Worm (Caenorhabditis elegans) whole organism, mixed stage, embryonic: Measurements from ENCODE around the gene math-49.

Source experiments
- ceh-39 ChIP-seq: fragments of 150-350 bp; optimal IDR thresholded peaks from 2 replicates; lab custom pipeline; 2014; ENCODE audit warnings: missing biosample characterization, missing genetic modification characterization
- drap-1 ChIP-seq: fragments of 200-800 bp; sonication (Bioruptor generic); optimal IDR thresholded peaks from 3 replicates; lab custom pipeline; 2018; ENCODE audit warnings: mild to moderate bottlenecking, missing genetic modification characterization, missing compliant biosample characterization
- ham-2 ChIP-seq: fragments of 200-800 bp; sonication (Bioruptor generic); optimal IDR thresholded peaks from 2 replicates; lab custom pipeline; 2018; ENCODE audit warnings: mild to moderate bottlenecking, missing genetic modification characterization, missing compliant biosample characterization
- lin-13 ChIP-seq: fragments of 150-350 bp; optimal IDR thresholded peaks from 2 replicates; lab custom pipeline; 2014; ENCODE audit warnings: missing biosample characterization, missing genetic modification characterization
- nhr-12 ChIP-seq: fragments of 150-350 bp; optimal IDR thresholded peaks from 2 replicates; lab custom pipeline; 2014; ENCODE audit warnings: missing biosample characterization, missing genetic modification characterization
- nhr-76 ChIP-seq: sonication (generic microtip); optimal IDR thresholded peaks from 2 replicates; lab custom pipeline; 2017; ENCODE audit warnings: missing biosample characterization, missing genetic modification characterization
- sptf-1 ChIP-seq: sonication (generic microtip); optimal IDR thresholded peaks from 2 replicates; lab custom pipeline; 2017; ENCODE audit warnings: mild to moderate bottlenecking, missing genetic modification characterization, moderate library complexity, missing compliant biosample characterization
- unc-120 ChIP-seq: sonication (generic microtip); optimal IDR thresholded peaks from 2 replicates; lab custom pipeline; 2017; ENCODE audit warnings: missing genetic modification characterization, missing compliant biosample characterization; ENCODE audit not compliant: poor library complexity, severe bottlenecking

DNA sequence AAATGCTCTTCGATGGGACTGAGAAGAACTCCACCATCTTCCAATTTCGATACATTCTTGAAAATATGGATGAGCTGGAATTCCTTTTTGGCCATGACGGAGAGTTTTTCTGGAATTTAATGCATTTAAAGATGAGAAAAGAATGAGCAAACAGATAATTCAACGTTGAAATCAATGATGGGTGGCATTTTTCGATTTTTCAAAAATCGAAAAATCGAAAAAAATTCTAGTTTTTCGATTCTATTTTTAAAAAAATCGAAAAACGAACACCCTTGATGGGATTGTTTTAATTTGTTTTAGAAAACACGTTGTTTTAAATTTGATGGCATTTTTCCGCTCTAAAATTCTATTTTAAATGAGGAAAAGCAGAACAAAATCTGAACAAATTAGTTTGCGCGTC lies 42.7 kb downstream of the math-49 start, which contains the start of gene math-31:
- no peak for TF ChIP-seq nhr-12
- TF ChIP-seq drap-1 (GFP tag; lab: Kevin White, UChicago): no peak
- no peak for TF ChIP-seq sptf-1 (tag; lab: Kevin White, UChicago)
- no peak for TF ChIP-seq unc-120 (tag; lab: Kevin White, UChicago)
- TF ChIP-seq ceh-39: no peak
- no peak for TF ChIP-seq ham-2
- no peak for TF ChIP-seq nhr-76
- no peak for TF ChIP-seq lin-13 (tag; lab: Kevin White, UChicago)
